Worm (Caenorhabditis elegans) whole organism, young adult: ENCODE measurements around the gene B0024.15.

ENCODE experiments used
- F39B2.1 ChIP-seq: fragments of 200-800 bp; sonication (Bioruptor generic); IDR thresholded peaks from 2 replicates; pipeline ENCODE4 v1.3.6; 2022; ENCODE audit warnings: missing genetic modification reagents, missing genetic modification characterization, missing compliant biosample characterization
- F55B11.4 ChIP-seq: sonication (generic microtip); optimal IDR thresholded peaks from 2 replicates; lab custom pipeline; 2016; ENCODE audit warnings: missing compliant biosample characterization, missing genetic modification characterization, borderline replicate concordance; ENCODE audit not compliant: insufficient read depth
- Y53G8AR.9 ChIP-seq: fragments of 200-800 bp; sonication (Bioruptor generic); conservative IDR thresholded peaks from 2 replicates; pipeline ENCODE4 v1.3.6; 2022; ENCODE audit warnings: missing genetic modification reagents, missing genetic modification characterization, missing compliant biosample characterization
- Y95B8A.8 ChIP-seq: fragments of 200-800 bp; sonication (Bioruptor generic); IDR thresholded peaks from 2 replicates; pipeline ENCODE4 v1.3.6; 2022; ENCODE audit warnings: missing genetic modification reagents, missing genetic modification characterization, missing compliant biosample characterization
- aptf-3 ChIP-seq: fragments of 200-800 bp; sonication (Bioruptor generic); IDR thresholded peaks from 2 replicates; pipeline ENCODE4 v1.3.6; 2022; ENCODE audit warnings: missing genetic modification characterization, missing compliant biosample characterization
- ceh-58 ChIP-seq: fragments of 200-800 bp; sonication (Bioruptor generic); IDR thresholded peaks from 2 replicates; pipeline ENCODE4 v1.3.6; 2022; ENCODE audit warnings: missing genetic modification characterization, missing compliant biosample characterization
- ceh-91 ChIP-seq: fragments of 200-800 bp; sonication (Bioruptor generic); IDR thresholded peaks from 2 replicates; pipeline ENCODE4 v1.3.6; 2022; ENCODE audit warnings: missing genetic modification reagents, missing genetic modification characterization, missing compliant biosample characterization
- dpl-1 ChIP-seq: fragments of 150-350 bp; optimal IDR thresholded peaks from 2 replicates; lab custom pipeline; 2014; ENCODE audit warnings: missing biosample characterization, missing genetic modification reagents, missing genetic modification characterization
- hlh-12 ChIP-seq: sonication (generic microtip); optimal IDR thresholded peaks from 2 replicates; lab custom pipeline; 2016; ENCODE audit warnings: missing genetic modification characterization, missing compliant biosample characterization
- nhr-80 ChIP-seq: sonication (generic microtip); optimal IDR thresholded peaks from 2 replicates; lab custom pipeline; 2016; ENCODE audit warnings: missing genetic modification characterization, missing compliant biosample characterization
- snpc-4 ChIP-seq, 5 experiments: fragments of 150-350 bp in 1 of 5; sonication (generic microtip) in 4 of 5; optimal IDR thresholded peaks; 2 replicates each; lab custom pipeline; 2014 to 2018; ENCODE audit warnings: missing genetic modification characterization in 5 of 5, missing biosample characterization in 3 of 5, antibody characterized with exemption in 2 of 5, mild to moderate bottlenecking in 2 of 5, missing compliant biosample characterization in 2 of 5, missing genotype in 2 of 5, moderate library complexity in 2 of 5, missing genetic modification reagents in 1 of 5
- xnd-1 ChIP-seq: sonication (generic microtip); optimal IDR thresholded peaks from 2 replicates; lab custom pipeline; 2016; ENCODE audit warnings: missing genotype, missing genetic modification reagents, missing genetic modification characterization, missing compliant biosample characterization

- TF ChIP-seq ceh-58 (no peak), aptf-3 (GFP tag; lab: Robert Waterston, UW) (no peak), hlh-12 (no peak), xnd-1 (tag; lab: Kevin White, UChicago) (no peak), snpc-4 (GFP tag; optimal IDR thresholded peaks at IDR 0.05; lab: Kevin White, UChicago) (no peak), snpc-4 (tag; optimal IDR thresholded peaks at IDR 0.05; lab: Kevin White, UChicago) (no peak), Y95B8A.8 (GFP tag; lab: Robert Waterston, UW) (no peak), dpl-1 (GFP tag; lab: Kevin White, UChicago) (no peak), F39B2.1 (GFP tag; lab: Robert Waterston, UW) (no peak), Y53G8AR.9 (GFP tag; lab: Robert Waterston, UW) (no peak), F55B11.4 (tag; lab: Kevin White, UChicago) (no peak), ceh-91 (GFP tag; lab: Robert Waterston, UW) (no peak), nhr-80 (no peak)
Observed at ce11 chrV:10314371-10314770, 24.5 kb downstream of the B0024.15 start, which contains the start of gene trx-2.
